Fruit fly (Drosophila melanogaster): ENCODE data around the gene CG31606.
A peak's percentile ranks its signal among the peaks of the same experiment; 100 is the strongest.

- no peak for TF ChIP-seq h (GFP tag; optimal IDR thresholded peaks at IDR 0.05)
- TF ChIP-seq Jra (GFP tag; optimal IDR thresholded peaks at IDR 0.05), result no peak
- no peak for TF ChIP-seq rgr (GFP tag; optimal IDR thresholded peaks at IDR 0.05)
- TF ChIP-seq brk (GFP tag; optimal IDR thresholded peaks at IDR 0.05), result no peak
- peak; percentile 9 for TF ChIP-seq fru (GFP tag; optimal IDR thresholded peaks at IDR 0.05)
- TF ChIP-seq Rel (GFP tag; optimal IDR thresholded peaks at IDR 0.05), result no peak
- peak; percentile 66 for TF ChIP-seq Rel (tag; optimal IDR thresholded peaks at IDR 0.05)
- TF ChIP-seq dl (GFP tag; optimal IDR thresholded peaks at IDR 0.05; ENCODE audit: insufficient read depth in 1 of 2, partially characterized antibody in 2 of 2), result no peak
- no peak for TF ChIP-seq usp (GFP tag; optimal IDR thresholded peaks at IDR 0.05)
- no peak for TF ChIP-seq sage (GFP tag; optimal IDR thresholded peaks at IDR 0.05)
- TF ChIP-seq N (GFP tag; optimal IDR thresholded peaks at IDR 0.05), result no peak
- TF ChIP-seq Abd-B (GFP tag; optimal IDR thresholded peaks at IDR 0.05), result no peak
Observed at dm6 chr2L:8099615-8100375, 47.6 kb upstream of the CG31606 start.

All from whole organism, wandering third instar larva.